Worm (Caenorhabditis elegans) whole organism, young adult: ENCODE results near the gene F59B1.4.

Source experiments
- B0035.1 ChIP-seq: sonication (generic microtip); optimal IDR thresholded peaks from 2 replicates; lab custom pipeline; 2016; ENCODE audit warnings: missing genetic modification characterization, mild to moderate bottlenecking, missing compliant biosample characterization, missing genotype, missing genetic modification reagents
- F23B12.7 ChIP-seq: sonication (generic microtip); optimal IDR thresholded peaks from 2 replicates; lab custom pipeline; 2017; ENCODE audit warnings: missing genetic modification characterization, mild to moderate bottlenecking, missing compliant biosample characterization, antibody characterized with exemption, moderate library complexity; ENCODE audit not compliant: insufficient read depth
- F39B2.1 ChIP-seq: fragments of 200-800 bp; sonication (Bioruptor generic); IDR thresholded peaks from 2 replicates; pipeline ENCODE4 v1.3.6; 2022; ENCODE audit warnings: missing genetic modification reagents, missing genetic modification characterization, missing compliant biosample characterization
- F57A8.1 ChIP-seq: fragments of 200-800 bp; sonication (Bioruptor generic); optimal IDR thresholded peaks from 2 replicates; lab custom pipeline; 2018; ENCODE audit warnings: mild to moderate bottlenecking, missing genetic modification characterization, moderate library complexity, missing compliant biosample characterization
- T07F8.4 ChIP-seq: sonication (generic microtip); optimal IDR thresholded peaks from 2 replicates; lab custom pipeline; 2016; ENCODE audit warnings: mild to moderate bottlenecking, missing genetic modification characterization, moderate library complexity, missing compliant biosample characterization
- Y53G8AR.9 ChIP-seq: fragments of 200-800 bp; sonication (Bioruptor generic); conservative IDR thresholded peaks from 2 replicates; pipeline ENCODE4 v1.3.6; 2022; ENCODE audit warnings: missing genetic modification reagents, missing genetic modification characterization, missing compliant biosample characterization
- aptf-3 ChIP-seq: fragments of 200-800 bp; sonication (Bioruptor generic); IDR thresholded peaks from 2 replicates; pipeline ENCODE4 v1.3.6; 2022; ENCODE audit warnings: missing genetic modification characterization, missing compliant biosample characterization
- attf-3 ChIP-seq: fragments of 200-800 bp; sonication (Bioruptor generic); conservative IDR thresholded peaks from 2 replicates; pipeline ENCODE4 v1.3.6; 2022; ENCODE audit warnings: missing genetic modification reagents, missing genetic modification characterization, missing compliant biosample characterization
- attf-6 ChIP-seq: fragments of 200-800 bp; sonication (Bioruptor generic); IDR thresholded peaks from 2 replicates; pipeline ENCODE4 v1.3.6; 2022; ENCODE audit warnings: missing genetic modification reagents, missing genetic modification characterization, missing compliant biosample characterization
- bed-1 ChIP-seq: fragments of 200-800 bp; sonication (Bioruptor generic); IDR thresholded peaks from 2 replicates; pipeline ENCODE4 v1.3.6; 2022; ENCODE audit warnings: missing genetic modification reagents, missing genetic modification characterization, missing compliant biosample characterization
- bed-2 ChIP-seq: fragments of 200-800 bp; sonication (Bioruptor generic); IDR thresholded peaks from 2 replicates; pipeline ENCODE4 v1.3.6; 2022; ENCODE audit warnings: missing genetic modification reagents, missing genetic modification characterization, missing compliant biosample characterization
- cebp-1 ChIP-seq, 2 experiments: fragments of 200-800 bp in 1 of 2; sonication (Bioruptor generic) in 1 of 2; sonication (generic microtip) in 1 of 2; IDR thresholded peaks in 1 of 2; optimal IDR thresholded peaks in 1 of 2; 2 replicates each; pipeline versions ENCODE4 v1.3.6 to Lab custom; 2017 to 2022; ENCODE audit warnings: missing compliant biosample characterization in 2 of 2, missing genetic modification characterization in 2 of 2, mild to moderate bottlenecking in 1 of 2, missing genetic modification reagents in 1 of 2, moderate library complexity in 1 of 2
- ceh-27 ChIP-seq: fragments of 200-800 bp; sonication (Bioruptor generic); optimal IDR thresholded peaks from 2 replicates; lab custom pipeline; 2018; ENCODE audit warnings: mild to moderate bottlenecking, missing genetic modification characterization, moderate library complexity, missing compliant biosample characterization
- ceh-91 ChIP-seq: fragments of 200-800 bp; sonication (Bioruptor generic); IDR thresholded peaks from 2 replicates; pipeline ENCODE4 v1.3.6; 2022; ENCODE audit warnings: missing genetic modification reagents, missing genetic modification characterization, missing compliant biosample characterization
- efl-1 ChIP-seq: fragments of 150-350 bp; optimal IDR thresholded peaks from 2 replicates; lab custom pipeline; 2014; ENCODE audit warnings: missing biosample characterization, missing genetic modification reagents, missing genetic modification characterization
- egl-44 ChIP-seq: fragments of 200-800 bp; sonication (Bioruptor generic); IDR thresholded peaks from 2 replicates; pipeline ENCODE4 v1.3.6; 2022; ENCODE audit warnings: missing genetic modification reagents, missing genetic modification characterization, missing compliant biosample characterization
- egrh-3 ChIP-seq: fragments of 200-800 bp; sonication (Bioruptor generic); IDR thresholded peaks from 2 replicates; pipeline ENCODE4 v1.3.6; 2022; ENCODE audit warnings: missing genetic modification reagents, missing genetic modification characterization, missing compliant biosample characterization
- ekl-4 ChIP-seq: fragments of 200-800 bp; sonication (Bioruptor generic); IDR thresholded peaks from 2 replicates; pipeline ENCODE4 v1.3.6; 2022; ENCODE audit warnings: missing genetic modification reagents, missing genetic modification characterization, missing compliant biosample characterization
- hlh-26 ChIP-seq: fragments of 200-800 bp; sonication (Bioruptor generic); conservative IDR thresholded peaks from 2 replicates; pipeline ENCODE4 v1.3.6; 2022; ENCODE audit warnings: missing genetic modification reagents, missing genetic modification characterization, missing compliant biosample characterization
- hrde-1 ChIP-seq: sonication (generic microtip); optimal IDR thresholded peaks from 2 replicates; lab custom pipeline; 2016; ENCODE audit warnings: missing genetic modification characterization, mild to moderate bottlenecking, missing compliant biosample characterization, moderate library complexity, missing genotype, missing genetic modification reagents, borderline replicate concordance
- hsf-1 ChIP-seq: fragments of 200-800 bp; sonication (Bioruptor generic); IDR thresholded peaks from 2 replicates; pipeline ENCODE4 v1.3.6; 2022; ENCODE audit warnings: missing genetic modification reagents, missing genetic modification characterization, missing compliant biosample characterization
- lin-35 ChIP-seq, 3 experiments: fragments of 150-350 bp in 2 of 3; sonication (generic microtip) in 1 of 3; optimal IDR thresholded peaks; 2 replicates each; lab custom pipeline; 2014 to 2018; ENCODE audit warnings: missing biosample characterization in 3 of 3, missing genetic modification characterization in 3 of 3, missing genetic modification reagents in 3 of 3
- lin-40 ChIP-seq: sonication (generic microtip); optimal IDR thresholded peaks from 2 replicates; lab custom pipeline; 2016; ENCODE audit warnings: missing genetic modification characterization, mild to moderate bottlenecking, missing compliant biosample characterization, missing genotype, missing genetic modification reagents
- lin-54 ChIP-seq: fragments of 200-800 bp; sonication (Bioruptor generic); optimal IDR thresholded peaks from 2 replicates; lab custom pipeline; 2018; ENCODE audit warnings: mild to moderate bottlenecking, missing genetic modification characterization, missing compliant biosample characterization
- lir-1 ChIP-seq: fragments of 200-800 bp; sonication (Bioruptor generic); conservative IDR thresholded peaks from 2 replicates; pipeline ENCODE4 v1.3.6; 2022; ENCODE audit warnings: missing genetic modification reagents, missing genetic modification characterization, missing compliant biosample characterization
- madf-10 ChIP-seq: sonication (generic microtip); optimal IDR thresholded peaks from 2 replicates; lab custom pipeline; 2016; ENCODE audit warnings: mild to moderate bottlenecking, missing genetic modification characterization, missing compliant biosample characterization
- madf-6 ChIP-seq: fragments of 200-800 bp; sonication (Bioruptor generic); IDR thresholded peaks from 2 replicates; pipeline ENCODE4 v1.3.6; 2022; ENCODE audit warnings: missing genetic modification reagents, missing genetic modification characterization, missing compliant biosample characterization
- mxl-1 ChIP-seq: sonication (generic microtip); optimal IDR thresholded peaks from 2 replicates; lab custom pipeline; 2016; ENCODE audit warnings: missing genetic modification characterization, missing compliant biosample characterization
- pbrm-1 ChIP-seq: fragments of 200-800 bp; sonication (Bioruptor generic); IDR thresholded peaks from 2 replicates; pipeline ENCODE4 v1.3.6; 2022; ENCODE audit warnings: missing genetic modification reagents, missing genetic modification characterization, missing compliant biosample characterization
- repo-1 ChIP-seq: sonication (generic microtip); optimal IDR thresholded peaks from 2 replicates; lab custom pipeline; 2017; ENCODE audit warnings: mild to moderate bottlenecking, missing genetic modification characterization, missing compliant biosample characterization
- rpc-1 ChIP-seq, 2 experiments: fragments of 150-350 bp in 1 of 2; sonication (generic microtip) in 1 of 2; optimal IDR thresholded peaks; 2 replicates each; lab custom pipeline; 2014 to 2018; ENCODE audit warnings: missing biosample characterization in 1 of 2, missing genetic modification characterization in 1 of 2, missing genetic modification reagents in 1 of 2, missing genotype in 1 of 2
- sdz-38 ChIP-seq: sonication (generic microtip); optimal IDR thresholded peaks from 2 replicates; lab custom pipeline; 2016; ENCODE audit warnings: missing genotype, missing genetic modification characterization, missing compliant biosample characterization
- snpc-1.1 ChIP-seq: sonication (generic microtip); optimal IDR thresholded peaks from 2 replicates; lab custom pipeline; 2017; ENCODE audit warnings: missing genetic modification characterization, mild to moderate bottlenecking, missing compliant biosample characterization, antibody characterized with exemption, moderate library complexity, missing genotype, missing genetic modification reagents; ENCODE audit not compliant: insufficient read depth
- snpc-3.4 ChIP-seq: sonication (generic microtip); optimal IDR thresholded peaks from 2 replicates; lab custom pipeline; 2017; ENCODE audit warnings: missing genetic modification characterization, mild to moderate bottlenecking, missing compliant biosample characterization, antibody characterized with exemption, moderate library complexity, missing genotype, missing genetic modification reagents
- tlf-1 ChIP-seq: fragments of 200-800 bp; sonication (Bioruptor generic); optimal IDR thresholded peaks from 2 replicates; lab custom pipeline; 2018; ENCODE audit warnings: mild to moderate bottlenecking, missing genetic modification characterization, missing compliant biosample characterization
- zfh-2 ChIP-seq: fragments of 200-800 bp; sonication (Bioruptor generic); conservative IDR thresholded peaks from 2 replicates; pipeline ENCODE4 v1.3.6; 2022; ENCODE audit warnings: missing genetic modification reagents, missing genetic modification characterization, missing compliant biosample characterization

Gene F59B1.4

DNA sequence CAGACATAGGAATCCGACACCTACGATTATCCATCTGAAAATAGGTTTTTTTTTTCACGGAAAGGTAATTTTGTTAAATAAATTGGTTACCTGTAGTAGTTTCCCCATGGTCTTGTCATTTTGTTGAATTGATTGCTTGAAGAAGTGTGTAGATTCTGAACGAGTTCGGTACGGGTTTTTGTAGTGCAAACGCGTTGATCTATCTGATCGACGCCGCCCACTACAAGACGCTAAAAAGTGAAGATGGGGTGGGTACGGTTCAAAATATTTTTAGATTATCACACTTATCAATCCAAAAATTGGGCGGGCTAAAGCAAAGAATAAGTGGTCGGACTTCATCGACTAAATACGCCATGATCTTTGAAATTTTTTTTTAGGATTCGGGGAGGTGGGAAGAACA lies 12.4 kb downstream of the F59B1.4 start, which contains the start of gene T22F3.11 (continued):
- TF ChIP-seq cebp-1 (GFP tag; IDR thresholded peaks at IDR 0.05; lab: Robert Waterston, UW) (no peak), cebp-1 (tag; optimal IDR thresholded peaks at IDR 0.05; lab: Kevin White, UChicago) (no peak), lir-1 (GFP tag; lab: Robert Waterston, UW) (no peak), hsf-1 (GFP tag; lab: Robert Waterston, UW) (no peak)

DNA sequence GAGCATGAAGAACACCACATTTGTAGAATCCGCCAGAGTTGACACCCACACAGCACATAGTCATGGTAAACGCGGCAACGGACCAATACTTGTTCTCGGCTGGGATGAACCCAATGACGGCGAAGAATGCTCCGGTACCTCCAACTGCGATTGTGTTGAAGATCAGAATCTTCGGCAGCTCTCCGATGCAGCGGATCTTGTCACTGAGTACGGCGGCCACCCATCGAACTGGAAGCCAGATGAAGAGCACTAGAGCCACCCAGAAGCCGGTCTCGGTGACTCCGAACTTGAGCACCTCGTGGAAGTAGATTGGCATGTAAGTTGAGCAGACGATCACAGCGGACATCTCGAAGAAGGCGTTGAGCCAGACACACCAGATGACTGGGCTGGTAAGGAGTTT lies 13.8 kb downstream of the F59B1.4 start:
- TF ChIP-seq zfh-2 (GFP tag; lab: Robert Waterston, UW) (peak; percentile 58; the same call in 1 of the 2 replicates), efl-1 (GFP tag; lab: Kevin White, UChicago) (no peak), bed-1 (GFP tag; lab: Robert Waterston, UW) (no peak), aptf-3 (GFP tag; lab: Robert Waterston, UW) (no peak), lin-54 (GFP tag; lab: Kevin White, UChicago) (no peak), rpc-1 (optimal IDR thresholded peaks at IDR 0.05; lab: Kevin White, UChicago) (no peak), rpc-1 (tag; optimal IDR thresholded peaks at IDR 0.05; lab: Kevin White, UChicago) (no peak), tlf-1 (GFP tag; lab: Kevin White, UChicago) (no peak), pbrm-1 (no peak), madf-10 (tag; lab: Kevin White, UChicago) (no peak)

- TF ChIP-seq egl-44 (GFP tag; lab: Robert Waterston, UW) (no peak), F57A8.1 (GFP tag; lab: Kevin White, UChicago) (no peak), egrh-3 (no peak), lin-35 (GFP tag; optimal IDR thresholded peaks at IDR 0.05; lab: Kevin White, UChicago) (no peak), ceh-27 (no peak)
Observed at ce11 chrV:3611654-3612053, 15.2 kb downstream of the F59B1.4 start, which contains the start of gene T22F3.10. Gene T22F3.10 (minus strand): TSS chrV:3611754.

- TF ChIP-seq ekl-4 (GFP tag; lab: Robert Waterston, UW) (no peak), tlf-1 (GFP tag; lab: Kevin White, UChicago) (no peak), hlh-26 (GFP tag; lab: Robert Waterston, UW) (no peak), attf-6 (no peak), mxl-1 (tag; lab: Kevin White, UChicago) (no peak), repo-1 (no peak), F39B2.1 (GFP tag; lab: Robert Waterston, UW) (no peak), sdz-38 (tag; lab: Kevin White, UChicago) (no peak), bed-2 (no peak), F23B12.7 (tag; lab: Kevin White, UChicago) (no peak), T07F8.4 (no peak), snpc-1.1 (no peak)
Observed at ce11 chrV:3610709-3611108, 16.1 kb downstream of the F59B1.4 start.

DNA sequence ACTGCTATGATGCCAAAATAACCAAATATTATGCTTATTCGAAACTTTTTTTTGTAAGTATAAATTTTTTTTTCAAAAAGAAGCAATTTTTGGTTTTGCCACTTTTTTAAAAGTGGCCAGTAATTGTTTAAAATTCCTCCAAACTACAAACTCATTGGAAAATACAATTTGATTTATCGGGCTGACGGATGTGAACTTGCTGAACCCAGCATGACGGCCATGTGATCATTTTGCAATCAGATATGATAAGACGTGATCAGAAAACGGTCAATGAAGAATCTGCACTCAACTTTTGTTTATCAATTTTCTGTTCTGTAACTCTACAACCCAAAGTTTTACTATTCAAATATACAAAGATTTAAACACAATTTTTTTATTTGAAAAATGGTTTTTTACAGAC lies 20.5 kb downstream of the F59B1.4 start:
- no peak for TF ChIP-seq attf-3 (GFP tag; lab: Robert Waterston, UW)

ce11 chrV:3605325-3605724 lies 21.5 kb downstream of the F59B1.4 start, which contains the start of gene T22F3.8:
Gene T22F3.8 (minus strand): TSS chrV:3605425.
- TF ChIP-seq Y53G8AR.9 (no peak), hrde-1 (no peak), lin-54 (GFP tag; lab: Kevin White, UChicago) (no peak), cebp-1 (GFP tag; IDR thresholded peaks at IDR 0.05; lab: Robert Waterston, UW) (no peak), cebp-1 (tag; optimal IDR thresholded peaks at IDR 0.05; lab: Kevin White, UChicago) (no peak), madf-6 (GFP tag; lab: Robert Waterston, UW) (no peak), B0035.1 (tag; lab: Kevin White, UChicago) (no peak), attf-3 (GFP tag; lab: Robert Waterston, UW) (no peak), lin-40 (no peak), snpc-3.4 (no peak), zfh-2 (GFP tag; lab: Robert Waterston, UW) (no peak), ceh-91 (no peak)
